Fruit fly (Drosophila melanogaster): ENCODE results near the gene mRpS14.

mRpS14 gene

dm6 chrX:19485057-19485456, 5.0 kb upstream of the mRpS14 start:
- TF ChIP-seq Pif1A (GFP tag; optimal IDR thresholded peaks at IDR 0.05) (no peak), CG15710 (tag; optimal IDR thresholded peaks at IDR 0.05) (peak; percentile 76), CG10348 (GFP tag; IDR thresholded peaks at IDR 0.05) (no peak), gl (tag; optimal IDR thresholded peaks at IDR 0.05) (peak; percentile 90), rn (GFP tag; IDR thresholded peaks at IDR 0.05) (no peak), CG17806 (tag; optimal IDR thresholded peaks at IDR 0.05) (peak; percentile 59), CG12605 (GFP tag; IDR thresholded peaks at IDR 0.05) (peak; percentile 80), CG8301 (tag; optimal IDR thresholded peaks at IDR 0.05) (no peak), EcR (GFP tag; optimal IDR thresholded peaks at IDR 0.05) (peak; percentile 29), CG9948 (tag; optimal IDR thresholded peaks at IDR 0.05) (peak; percentile 47), Snoo (tag; optimal IDR thresholded peaks at IDR 0.05) (no peak), CG34367 (tag; optimal IDR thresholded peaks at IDR 0.05) (peak; percentile 73), Pif1B (GFP tag; optimal IDR thresholded peaks at IDR 0.05) (no peak), fd96Ca (GFP tag; IDR thresholded peaks at IDR 0.05) (0 out of 3 replicates have a peak, but pooled peaks have one; percentile 43), CG8159 (tag; optimal IDR thresholded peaks at IDR 0.05) (peak; percentile 71), D1 (tag; optimal IDR thresholded peaks at IDR 0.05) (no peak), CG13204 (GFP tag; optimal IDR thresholded peaks at IDR 0.05) (no peak), CG4496 (GFP tag; IDR thresholded peaks at IDR 0.05) (peak; percentile 65; the same call in 2 of the 3 replicates), Ets98B (GFP tag; IDR thresholded peaks at IDR 0.05) (peak; percentile 22; the same call in 1 of the 2 replicates), CG32121 (GFP tag; IDR thresholded peaks at IDR 0.05) (0 out of 2 replicates have a peak, but pooled peaks have one; percentile 14), CG14655 (GFP tag; optimal IDR thresholded peaks at IDR 0.05) (no peak)

dm6 chrX:19480544-19481127, 598 bp upstream of the mRpS14 start:
- TF ChIP-seq CG8159 (tag; optimal IDR thresholded peaks at IDR 0.05) (no peak), CG4496 (GFP tag; IDR thresholded peaks at IDR 0.05) (no peak), CG17806 (tag; optimal IDR thresholded peaks at IDR 0.05) (no peak), rn (GFP tag; IDR thresholded peaks at IDR 0.05) (no peak), CG10348 (GFP tag; IDR thresholded peaks at IDR 0.05) (no peak), CG8301 (tag; optimal IDR thresholded peaks at IDR 0.05) (no peak), CG14655 (GFP tag; optimal IDR thresholded peaks at IDR 0.05) (no peak), CG9948 (tag; optimal IDR thresholded peaks at IDR 0.05) (no peak), CG15710 (tag; optimal IDR thresholded peaks at IDR 0.05) (no peak), Ets98B (GFP tag; IDR thresholded peaks at IDR 0.05) (no peak; the same call in 1 of the 2 replicates), D1 (tag; optimal IDR thresholded peaks at IDR 0.05) (no peak), EcR (GFP tag; optimal IDR thresholded peaks at IDR 0.05) (no peak)

- TF ChIP-seq CG12605 (GFP tag; IDR thresholded peaks at IDR 0.05), result no peak
- TF ChIP-seq EcR (GFP tag; optimal IDR thresholded peaks at IDR 0.05), result no peak
- no peak for TF ChIP-seq Pif1B (GFP tag; optimal IDR thresholded peaks at IDR 0.05)
- TF ChIP-seq CG8301 (tag; optimal IDR thresholded peaks at IDR 0.05), result no peak
- no peak for TF ChIP-seq rn (GFP tag; IDR thresholded peaks at IDR 0.05)
Measured at dm6 chrX:19479134-19479533, 904 bp downstream of the mRpS14 start, which contains the start of gene CG32533. Gene CG32533 (minus strand): TSS chrX:19479411.

- no peak for TF ChIP-seq gl (tag; optimal IDR thresholded peaks at IDR 0.05)
- TF ChIP-seq CG14655 (GFP tag; optimal IDR thresholded peaks at IDR 0.05), result no peak
- TF ChIP-seq CG8301 (tag; optimal IDR thresholded peaks at IDR 0.05), result no peak
- no peak for TF ChIP-seq CG34367 (tag; optimal IDR thresholded peaks at IDR 0.05)
Measured at dm6 chrX:19474763-19475162, 5.3 kb downstream of the mRpS14 start, which contains the start of gene narya. Gene narya (plus strand): TSS chrX:19475063.

dm6 chrX:19461630-19462029, 18.4 kb downstream of the mRpS14 start:
- TF ChIP-seq fd96Ca (GFP tag; IDR thresholded peaks at IDR 0.05) (no peak), Pif1B (GFP tag; optimal IDR thresholded peaks at IDR 0.05) (no peak), gl (tag; optimal IDR thresholded peaks at IDR 0.05) (no peak), CG9948 (tag; optimal IDR thresholded peaks at IDR 0.05) (no peak), CG8159 (tag; optimal IDR thresholded peaks at IDR 0.05) (no peak), CG14655 (GFP tag; optimal IDR thresholded peaks at IDR 0.05) (no peak), Pif1A (GFP tag; optimal IDR thresholded peaks at IDR 0.05) (no peak), CG34367 (tag; optimal IDR thresholded peaks at IDR 0.05) (no peak), CG12605 (GFP tag; IDR thresholded peaks at IDR 0.05) (no peak), CG17806 (tag; optimal IDR thresholded peaks at IDR 0.05) (no peak), CG10348 (GFP tag; IDR thresholded peaks at IDR 0.05) (no peak), CG13204 (GFP tag; optimal IDR thresholded peaks at IDR 0.05) (no peak), CG4496 (GFP tag; IDR thresholded peaks at IDR 0.05) (no peak)

- TF ChIP-seq Pif1A (GFP tag; optimal IDR thresholded peaks at IDR 0.05) (no peak), EcR (GFP tag; optimal IDR thresholded peaks at IDR 0.05) (no peak), Pif1B (GFP tag; optimal IDR thresholded peaks at IDR 0.05) (no peak), CG34367 (tag; optimal IDR thresholded peaks at IDR 0.05) (peak; percentile 8), CG8159 (tag; optimal IDR thresholded peaks at IDR 0.05) (peak; percentile 42), CG9948 (tag; optimal IDR thresholded peaks at IDR 0.05) (peak; percentile 45), gl (tag; optimal IDR thresholded peaks at IDR 0.05) (no peak), CG12605 (GFP tag; IDR thresholded peaks at IDR 0.05) (no peak), CG32121 (GFP tag; IDR thresholded peaks at IDR 0.05) (no peak), fd96Ca (GFP tag; IDR thresholded peaks at IDR 0.05) (0 out of 3 replicates have a peak, but pooled peaks have one; percentile 15), Snoo (tag; optimal IDR thresholded peaks at IDR 0.05) (no peak), CG17806 (tag; optimal IDR thresholded peaks at IDR 0.05) (peak; percentile 19), Ets98B (GFP tag; IDR thresholded peaks at IDR 0.05) (no peak), CG13204 (GFP tag; optimal IDR thresholded peaks at IDR 0.05) (no peak), CG15710 (tag; optimal IDR thresholded peaks at IDR 0.05) (peak; percentile 37), CG10348 (GFP tag; IDR thresholded peaks at IDR 0.05) (no peak), CG8301 (tag; optimal IDR thresholded peaks at IDR 0.05) (peak; percentile 30), D1 (tag; optimal IDR thresholded peaks at IDR 0.05) (no peak), rn (GFP tag; IDR thresholded peaks at IDR 0.05) (no peak), CG14655 (GFP tag; optimal IDR thresholded peaks at IDR 0.05) (peak; percentile 42), CG4496 (GFP tag; IDR thresholded peaks at IDR 0.05) (no peak)
Measured at dm6 chrX:19453138-19453537, 26.9 kb downstream of the mRpS14 start.
